Fruit fly (Drosophila melanogaster): ENCODE data around the gene Slbp.
A peak's percentile ranks its signal among the peaks of the same experiment; 100 is the strongest.

The Slbp gene

DNA sequence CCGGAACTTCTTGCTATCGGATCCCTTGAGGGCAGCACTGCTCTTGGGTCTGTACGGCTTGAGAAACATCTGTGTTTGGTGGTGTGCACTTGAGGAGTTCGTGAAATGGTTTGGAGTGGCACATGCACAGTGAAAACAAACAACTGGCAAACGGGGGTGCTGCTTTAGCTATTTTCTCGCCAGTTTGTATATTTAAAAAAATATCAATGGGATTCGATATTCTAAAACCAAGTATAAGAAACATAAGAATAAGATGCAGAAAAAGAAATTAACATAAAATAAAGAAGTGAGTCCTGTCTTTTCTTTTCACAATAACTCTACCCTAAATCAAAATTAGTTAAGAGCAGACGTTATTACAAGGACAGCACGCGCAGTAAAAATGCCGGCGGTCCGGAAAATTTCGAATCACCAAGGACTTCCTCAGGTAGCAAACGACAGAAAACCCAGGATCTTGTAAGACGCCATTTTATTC, 1.4 kb downstream of the Slbp start, which contains the start of gene eIF2D (continued):
- no peak for TF ChIP-seq wdn (GFP tag; IDR thresholded peaks at IDR 0.05)
- TF ChIP-seq CG8089 (GFP tag; optimal IDR thresholded peaks at IDR 0.05) = no peak
- TF ChIP-seq jigr1 (GFP tag; IDR thresholded peaks at IDR 0.05) = no peak
- peak; percentile 44 for TF ChIP-seq onecut (GFP tag; IDR thresholded peaks at IDR 0.05)
- TF ChIP-seq CG12391 (tag; optimal IDR thresholded peaks at IDR 0.05) = peak; percentile 71
- TF ChIP-seq Elba2 (GFP tag; optimal IDR thresholded peaks at IDR 0.05) = no peak
- TF ChIP-seq unc-4 (GFP tag; IDR thresholded peaks at IDR 0.05; ENCODE audit: partially characterized antibody) = no peak
- peak; percentile 19; the same call in 1 of the 2 replicates for TF ChIP-seq Scr (GFP tag; IDR thresholded peaks at IDR 0.05; ENCODE audit: partially characterized antibody)
- peak; percentile 43 for TF ChIP-seq HmgZ (tag; optimal IDR thresholded peaks at IDR 0.05)
- peak; percentile 55 for TF ChIP-seq HHEX (GFP tag; optimal IDR thresholded peaks at IDR 0.05)
- no peak for TF ChIP-seq zen2 (GFP tag; IDR thresholded peaks at IDR 0.05; ENCODE audit: partially characterized antibody)
- TF ChIP-seq bcd (GFP tag; optimal IDR thresholded peaks at IDR 0.05) = peak; percentile 33
- peak; percentile 53 for TF ChIP-seq Bteb2 (GFP tag; optimal IDR thresholded peaks at IDR 0.05)
- peak; percentile 48 for TF ChIP-seq Drgx (GFP tag; IDR thresholded peaks at IDR 0.05)
- peak; percentile 42; the same call in 1 of the 2 replicates for TF ChIP-seq CG11247 (GFP tag; IDR thresholded peaks at IDR 0.05)
- TF ChIP-seq CG17568 (GFP tag; optimal IDR thresholded peaks at IDR 0.05) = no peak
- TF ChIP-seq CG11504 (tag; optimal IDR thresholded peaks at IDR 0.05) = no peak
- TF ChIP-seq YL-1 (GFP tag; optimal IDR thresholded peaks at IDR 0.05) = no peak
- TF ChIP-seq rib (GFP tag; IDR thresholded peaks at IDR 0.05) = no peak
- peak; percentile 41 for TF ChIP-seq D19B (GFP tag; optimal IDR thresholded peaks at IDR 0.05)
- no peak for TF ChIP-seq gsb (GFP tag; IDR thresholded peaks at IDR 0.05)
- no peak for TF ChIP-seq CG6765 (GFP tag; optimal IDR thresholded peaks at IDR 0.05)
- peak; percentile 72 for TF ChIP-seq chm (GFP tag; IDR thresholded peaks at IDR 0.05)
- peak; percentile 63 for TF ChIP-seq PHDP (tag; optimal IDR thresholded peaks at IDR 0.05)
- peak; percentile 62 for TF ChIP-seq CG13296 (GFP tag; optimal IDR thresholded peaks at IDR 0.05)
- TF ChIP-seq Taf1 (GFP tag; IDR thresholded peaks at IDR 0.05) = 0 out of 2 replicates have a peak, but pooled peaks have one; percentile 31
- TF ChIP-seq tx (GFP tag; optimal IDR thresholded peaks at IDR 0.05) = no peak
- TF ChIP-seq CG8281 (tag; optimal IDR thresholded peaks at IDR 0.05) = no peak
- peak; percentile 96 for TF ChIP-seq sens (GFP tag)
- TF ChIP-seq CG31388 (GFP tag; optimal IDR thresholded peaks at IDR 0.05) = no peak
- peak; percentile 62 for TF ChIP-seq CG14710 (tag; optimal IDR thresholded peaks at IDR 0.05)
- TF ChIP-seq Dref (GFP tag; IDR thresholded peaks at IDR 0.05) = no peak
- TF ChIP-seq ase (GFP tag; IDR thresholded peaks at IDR 0.05) = no peak
- no peak for TF ChIP-seq fu2 (GFP tag; optimal IDR thresholded peaks at IDR 0.05)
- TF ChIP-seq wor (GFP tag; IDR thresholded peaks at IDR 0.05) = peak; percentile 19; the same call in 1 of the 2 replicates
- no peak for TF ChIP-seq CG9797 (GFP tag; optimal IDR thresholded peaks at IDR 0.05)
- no peak for TF ChIP-seq CG10959 (GFP tag; IDR thresholded peaks at IDR 0.05)
- no peak for TF ChIP-seq Deaf1 (tag; optimal IDR thresholded peaks at IDR 0.05)
- TF ChIP-seq CG6683 (GFP tag; optimal IDR thresholded peaks at IDR 0.05) = peak; percentile 28
- peak; percentile 72 for TF ChIP-seq CG18262 (tag; optimal IDR thresholded peaks at IDR 0.05)
- TF ChIP-seq Ravus (GFP tag; IDR thresholded peaks at IDR 0.05) = no peak
- TF ChIP-seq dmrt11E (tag; optimal IDR thresholded peaks at IDR 0.05) = peak; percentile 41
- peak; percentile 43 for TF ChIP-seq CG6254 (GFP tag; optimal IDR thresholded peaks at IDR 0.05)
- TF ChIP-seq CG7271 (tag; optimal IDR thresholded peaks at IDR 0.05) = peak; percentile 24
- peak; percentile 51 for TF ChIP-seq Six4 (GFP tag; optimal IDR thresholded peaks at IDR 0.05)
- no peak for TF ChIP-seq dati (GFP tag; IDR thresholded peaks at IDR 0.05)
- no peak for TF ChIP-seq tna (GFP tag; IDR thresholded peaks at IDR 0.05; ENCODE audit: partially characterized antibody)
- TF ChIP-seq CG15073 (GFP tag; optimal IDR thresholded peaks at IDR 0.05) = no peak
- TF ChIP-seq CG3281 (GFP tag; optimal IDR thresholded peaks at IDR 0.05) = peak; percentile 68
- TF ChIP-seq eyg (GFP tag; optimal IDR thresholded peaks at IDR 0.05) = no peak
- TF ChIP-seq sr (GFP tag; IDR thresholded peaks at IDR 0.05) = no peak

Data from whole organism, embryonic.